Fruit fly (Drosophila melanogaster) whole organism, embryonic: ENCODE results near the gene Ser.
A peak's percentile ranks its signal among the peaks of the same experiment; 100 is the strongest.

Experiments used
- Atf3 ChIP-seq: fragments of 200-800 bp; sonication (Bioruptor generic); optimal IDR thresholded peaks from 3 replicates; lab custom pipeline; 2016; ENCODE audit warnings: missing biosample characterization, missing genetic modification characterization
- CG10209 ChIP-seq: fragments of 200-800 bp; sonication (Bioruptor generic); optimal IDR thresholded peaks from 3 replicates; lab custom pipeline; 2017; ENCODE audit warnings: missing biosample characterization, mild to moderate bottlenecking, missing genetic modification characterization, missing genetic modification reagents
- CG10543 ChIP-seq: fragments of 200-800 bp; sonication (Bioruptor generic); optimal IDR thresholded peaks from 3 replicates; lab custom pipeline; 2017; ENCODE audit warnings: missing biosample characterization, mild to moderate bottlenecking, missing genetic modification characterization, moderate library complexity
- CG11695 ChIP-seq: fragments of 200-800 bp; sonication (Bioruptor generic); IDR thresholded peaks from 3 replicates; pipeline ENCODE4 v1.3.6; 2022; ENCODE audit warnings: missing biosample characterization, missing genetic modification characterization
- CG11723 ChIP-seq: fragments of 200-800 bp; sonication (Bioruptor generic); optimal IDR thresholded peaks from 2 replicates; lab custom pipeline; 2017; ENCODE audit warnings: missing biosample characterization, mild to moderate bottlenecking, missing genetic modification characterization
- CG13287 ChIP-seq: fragments of 200-800 bp; sonication (Bioruptor generic); IDR thresholded peaks from 2 replicates; pipeline ENCODE4 v1.3.6; 2022; ENCODE audit warnings: missing biosample characterization, missing genetic modification characterization; ENCODE audit not compliant: partially characterized antibody
- CG13296 ChIP-seq: fragments of 200-800 bp; sonication (Bioruptor generic); optimal IDR thresholded peaks from 3 replicates; lab custom pipeline; 2018; ENCODE audit warnings: missing biosample characterization, mild to moderate bottlenecking, missing genetic modification characterization
- CG14014 ChIP-seq: fragments of 200-800 bp; sonication (Bioruptor generic); IDR thresholded peaks from 2 replicates; pipeline ENCODE4 v1.3.6; 2022; ENCODE audit warnings: missing biosample characterization, missing genetic modification characterization
- CG15696 ChIP-seq: fragments of 200-800 bp; sonication (Bioruptor generic); optimal IDR thresholded peaks from 2 replicates; lab custom pipeline; 2019; ENCODE audit warnings: missing biosample characterization, mild to moderate bottlenecking, missing genetic modification characterization, moderate library complexity
- CG16815 ChIP-seq: fragments of 200-800 bp; sonication (Bioruptor generic); optimal IDR thresholded peaks from 3 replicates; lab custom pipeline; 2017; ENCODE audit warnings: missing biosample characterization, mild to moderate bottlenecking, missing genetic modification characterization
- CG17568 ChIP-seq: fragments of 200-800 bp; sonication (Bioruptor generic); optimal IDR thresholded peaks from 2 replicates; lab custom pipeline; 2018; ENCODE audit warnings: missing biosample characterization, mild to moderate bottlenecking, missing genetic modification characterization, moderate library complexity
- CG17829 ChIP-seq: fragments of 200-800 bp; optimal IDR thresholded peaks from 2 replicates; lab custom pipeline; 2019; ENCODE audit warnings: missing biosample characterization, mild to moderate bottlenecking, missing genetic modification characterization, moderate library complexity
- CG2116 ChIP-seq: fragments of 200-800 bp; sonication (Bioruptor generic); optimal IDR thresholded peaks from 3 replicates; lab custom pipeline; 2018; ENCODE audit warnings: missing biosample characterization, mild to moderate bottlenecking, missing genetic modification characterization
- CG2712 ChIP-seq: fragments of 200-800 bp; optimal IDR thresholded peaks from 3 replicates; lab custom pipeline; 2019; ENCODE audit warnings: missing biosample characterization, mild to moderate bottlenecking, missing genetic modification characterization, moderate library complexity
- CG31388 ChIP-seq: fragments of 200-800 bp; sonication (Bioruptor generic); optimal IDR thresholded peaks from 2 replicates; lab custom pipeline; 2016; ENCODE audit warnings: missing biosample characterization, missing genetic modification characterization
- CG34224 ChIP-seq: fragments of 200-800 bp; sonication (Bioruptor generic); IDR thresholded peaks from 3 replicates; pipeline ENCODE4 v1.3.6; 2022; ENCODE audit warnings: missing biosample characterization, missing genetic modification characterization; ENCODE audit not compliant: partially characterized antibody
- CG4617 ChIP-seq: fragments of 200-800 bp; sonication (Bioruptor generic); optimal IDR thresholded peaks from 3 replicates; lab custom pipeline; 2016; ENCODE audit warnings: missing biosample characterization, missing genetic modification characterization, borderline replicate concordance
- CG5180 ChIP-seq: fragments of 200-800 bp; sonication (Bioruptor generic); optimal IDR thresholded peaks from 3 replicates; lab custom pipeline; 2017; ENCODE audit warnings: missing biosample characterization, missing genetic modification characterization, mild to moderate bottlenecking, moderate library complexity, missing genetic modification reagents
- CG8478 ChIP-seq: fragments of >200 bp; optimal IDR thresholded peaks from 2 replicates; lab custom pipeline; 2018
- CG8765 ChIP-seq: fragments of 200-800 bp; sonication (Bioruptor generic); IDR thresholded peaks from 2 replicates; pipeline ENCODE4 v1.3.6; 2022; ENCODE audit warnings: missing biosample characterization, missing genetic modification characterization
- CG9609 ChIP-seq: fragments of 200-800 bp; sonication (Bioruptor generic); optimal IDR thresholded peaks from 3 replicates; lab custom pipeline; 2016; ENCODE audit warnings: missing biosample characterization, missing genetic modification characterization
- D19A ChIP-seq: fragments of 200-800 bp; optimal IDR thresholded peaks from 3 replicates; lab custom pipeline; 2019; ENCODE audit warnings: missing biosample characterization, mild to moderate bottlenecking, missing genetic modification characterization, moderate library complexity
- Deaf1 ChIP-seq: fragments of 200-800 bp; optimal IDR thresholded peaks from 3 replicates; lab custom pipeline; 2019; ENCODE audit warnings: missing biosample characterization, mild to moderate bottlenecking, missing genetic modification characterization, moderate library complexity
- E2f2 ChIP-seq: fragments of 200-800 bp; sonication (Bioruptor generic); IDR thresholded peaks from 2 replicates; pipeline ENCODE4 v1.3.6; 2022; ENCODE audit warnings: missing biosample characterization, missing genetic modification characterization
- GATAe ChIP-seq: fragments of 200-800 bp; sonication (Bioruptor generic); conservative IDR thresholded peaks from 2 replicates; pipeline ENCODE4 v1.3.6; 2022; ENCODE audit warnings: missing biosample characterization, missing genetic modification characterization
- Gug ChIP-seq: fragments of 200-800 bp; sonication (Bioruptor generic); IDR thresholded peaks from 4 replicates; pipeline ENCODE4 v1.3.6; 2022; ENCODE audit warnings: missing biosample characterization, missing genetic modification characterization
- HLH3B ChIP-seq: fragments of 200-800 bp; sonication (Bioruptor generic); IDR thresholded peaks from 2 replicates; pipeline ENCODE4 v1.3.6; 2022; ENCODE audit warnings: missing biosample characterization, missing genetic modification characterization
- Lhr ChIP-seq: fragments of 200-800 bp; sonication (Bioruptor generic); optimal IDR thresholded peaks from 3 replicates; lab custom pipeline; 2017; ENCODE audit warnings: mild to moderate bottlenecking, missing biosample characterization, missing genetic modification reagents, missing genetic modification characterization
- MESR4 ChIP-seq: fragments of 200-800 bp; sonication (Bioruptor generic); optimal IDR thresholded peaks from 2 replicates; lab custom pipeline; 2018; ENCODE audit warnings: missing biosample characterization, mild to moderate bottlenecking, missing genetic modification characterization, moderate library complexity
- Mad ChIP-seq: fragments of 200-800 bp; sonication (Bioruptor generic); optimal IDR thresholded peaks from 2 replicates; lab custom pipeline; 2016; ENCODE audit warnings: missing biosample characterization, missing genetic modification characterization
- Rx ChIP-seq: fragments of 200-800 bp; sonication (Bioruptor generic); IDR thresholded peaks from 2 replicates; pipeline ENCODE4 v1.3.6; 2022; ENCODE audit warnings: missing biosample characterization, missing genetic modification characterization
- Sox102F ChIP-seq: fragments of 200-800 bp; sonication (Bioruptor generic); optimal IDR thresholded peaks from 2 replicates; lab custom pipeline; 2018; ENCODE audit warnings: missing biosample characterization, mild to moderate bottlenecking, missing genetic modification characterization, moderate library complexity
- Sry-δ ChIP-seq: fragments of 200-800 bp; sonication (Bioruptor generic); optimal IDR thresholded peaks from 2 replicates; lab custom pipeline; 2016; ENCODE audit warnings: missing biosample characterization, missing genetic modification characterization
- ara ChIP-seq: fragments of 200-800 bp; sonication (Bioruptor generic); IDR thresholded peaks from 2 replicates; pipeline ENCODE4 v1.3.6; 2022; ENCODE audit warnings: missing biosample characterization, missing genetic modification characterization
- az2 ChIP-seq: fragments of 200-800 bp; sonication (Bioruptor generic); optimal IDR thresholded peaks from 3 replicates; lab custom pipeline; 2016; ENCODE audit warnings: missing biosample characterization, missing genetic modification characterization
- croc ChIP-seq: fragments of 200-800 bp; sonication (Bioruptor generic); conservative IDR thresholded peaks from 3 replicates; pipeline ENCODE4 v1.3.6; 2022; ENCODE audit warnings: missing biosample characterization, missing genetic modification characterization
- danr ChIP-seq: fragments of 200-800 bp; sonication (Bioruptor generic); IDR thresholded peaks from 2 replicates; pipeline ENCODE4 v1.3.6; 2022; ENCODE audit warnings: missing biosample characterization, missing genetic modification characterization
- dysf ChIP-seq: fragments of 200-800 bp; sonication (Bioruptor generic); IDR thresholded peaks from 3 replicates; pipeline ENCODE4 v1.3.6; 2022; ENCODE audit warnings: missing biosample characterization, missing genetic modification characterization
- eyg ChIP-seq: fragments of 200-800 bp; sonication (Bioruptor generic); optimal IDR thresholded peaks from 3 replicates; lab custom pipeline; 2016; ENCODE audit warnings: missing biosample characterization, missing genetic modification characterization
- fd3F ChIP-seq: fragments of 200-800 bp; sonication (Bioruptor generic); optimal IDR thresholded peaks from 2 replicates; lab custom pipeline; 2018; ENCODE audit warnings: missing biosample characterization, mild to moderate bottlenecking, missing genetic modification characterization, moderate library complexity
- fru ChIP-seq: fragments of >200 bp; optimal IDR thresholded peaks from 2 replicates; lab custom pipeline; 2017
- ken ChIP-seq: fragments of 200-800 bp; sonication (Bioruptor generic); IDR thresholded peaks from 3 replicates; pipeline ENCODE4 v1.3.6; 2022; ENCODE audit warnings: missing biosample characterization, missing genetic modification characterization
- lab ChIP-seq: fragments of 200-800 bp; sonication (Bioruptor generic); optimal IDR thresholded peaks from 3 replicates; lab custom pipeline; 2017; ENCODE audit warnings: missing biosample characterization, missing genetic modification characterization, mild to moderate bottlenecking, moderate library complexity, missing genetic modification reagents
- lbe ChIP-seq: fragments of 200-800 bp; sonication (Bioruptor generic); optimal IDR thresholded peaks from 2 replicates; lab custom pipeline; 2016; ENCODE audit warnings: missing biosample characterization, mild to moderate bottlenecking, missing genetic modification characterization
- nmo ChIP-seq: fragments of 200-800 bp; sonication (Bioruptor generic); optimal IDR thresholded peaks from 2 replicates; lab custom pipeline; 2018; ENCODE audit warnings: missing biosample characterization, mild to moderate bottlenecking, missing genetic modification characterization, moderate library complexity
- ro ChIP-seq: fragments of 200-800 bp; sonication (Bioruptor generic); IDR thresholded peaks from 2 replicates; pipeline ENCODE4 v1.3.6; 2022; ENCODE audit warnings: missing biosample characterization, missing genetic modification characterization
- row ChIP-seq: fragments of 200-800 bp; sonication (Bioruptor generic); IDR thresholded peaks from 3 replicates; pipeline ENCODE4 v1.3.6; 2022; ENCODE audit warnings: missing biosample characterization, missing genetic modification characterization
- sd ChIP-seq: fragments of 200-800 bp; sonication (Bioruptor generic); optimal IDR thresholded peaks from 3 replicates; lab custom pipeline; 2018; ENCODE audit warnings: missing biosample characterization, mild to moderate bottlenecking, missing genetic modification characterization, moderate library complexity
- slou ChIP-seq: fragments of 200-800 bp; sonication (Bioruptor generic); optimal IDR thresholded peaks from 3 replicates; lab custom pipeline; 2016; ENCODE audit warnings: missing biosample characterization, missing genetic modification characterization
- trh ChIP-seq: fragments of 200-800 bp; sonication (Bioruptor generic); optimal IDR thresholded peaks from 2 replicates; lab custom pipeline; 2016; ENCODE audit warnings: missing biosample characterization, missing genetic modification characterization
- tx ChIP-seq: fragments of 200-800 bp; sonication (Bioruptor generic); optimal IDR thresholded peaks from 2 replicates; lab custom pipeline; 2016; ENCODE audit warnings: missing biosample characterization, missing genetic modification characterization
- wdn ChIP-seq: fragments of 200-800 bp; sonication (Bioruptor generic); IDR thresholded peaks from 2 replicates; pipeline ENCODE4 v1.3.6; 2022; ENCODE audit warnings: missing biosample characterization, missing genetic modification characterization
- wek ChIP-seq: fragments of 200-800 bp; sonication (Bioruptor generic); optimal IDR thresholded peaks from 3 replicates; lab custom pipeline; 2018; ENCODE audit warnings: missing biosample characterization, mild to moderate bottlenecking, missing genetic modification characterization, moderate library complexity

Ser gene

dm6 chr3R:27137914-27138323, 56.1 kb downstream of the Ser start (continued):
- TF ChIP-seq slou (GFP tag; lab: Kevin White, UChicago) (no peak), CG4617 (GFP tag; lab: Kevin White, UChicago) (no peak), CG17568 (GFP tag; lab: Kevin White, UChicago) (no peak), wek (peak; percentile 53), CG2712 (peak; percentile 19), CG14014 (GFP tag; lab: Robert Waterston, UW) (no peak), CG5180 (GFP tag; lab: Kevin White, UChicago) (peak; percentile 80), az2 (no peak), CG2116 (GFP tag; lab: Kevin White, UChicago) (peak; percentile 2), Sry-δ (GFP tag; lab: Kevin White, UChicago) (no peak), MESR4 (GFP tag; lab: Kevin White, UChicago) (no peak), CG9609 (GFP tag; lab: Kevin White, UChicago) (no peak), dysf (no peak), CG11723 (GFP tag; lab: Kevin White, UChicago) (peak; percentile 67), Gug (no peak), CG8478 (lab: Kevin White, UChicago) (no peak), CG11695 (GFP tag; lab: Robert Waterston, UW) (no peak), sd (tag; lab: Kevin White, UChicago) (no peak), lab (peak; percentile 33), row (GFP tag; lab: Robert Waterston, UW) (no peak), lbe (GFP tag; lab: Kevin White, UChicago) (no peak), CG15696 (no peak), danr (GFP tag; lab: Robert Waterston, UW) (no peak), Lhr (peak; percentile 23), CG16815 (GFP tag; lab: Kevin White, UChicago) (no peak), CG10543 (GFP tag; lab: Kevin White, UChicago) (no peak), eyg (GFP tag; lab: Kevin White, UChicago) (peak; percentile 17), trh (peak; percentile 24), tx (GFP tag; lab: Kevin White, UChicago) (no peak), nmo (GFP tag; lab: Kevin White, UChicago) (no peak), CG34224 (no peak), E2f2 (GFP tag; lab: Robert Waterston, UW) (no peak), fd3F (GFP tag; lab: Kevin White, UChicago) (no peak), ken (no peak), fru (lab: Kevin White, UChicago) (no peak), Deaf1 (no peak), Sox102F (peak; percentile 45), Atf3 (GFP tag; lab: Kevin White, UChicago) (no peak), ro (GFP tag; lab: Robert Waterston, UW) (no peak), croc (GFP tag; lab: Robert Waterston, UW) (no peak), CG13296 (no peak), CG8765 (GFP tag; lab: Robert Waterston, UW) (no peak), Mad (no peak), CG10209 (GFP tag; lab: Kevin White, UChicago) (peak; percentile 11), HLH3B (GFP tag; lab: Robert Waterston, UW) (no peak; the same call in 1 of the 2 replicates), D19A (tag; lab: Kevin White, UChicago) (peak; percentile 42), GATAe (GFP tag; lab: Robert Waterston, UW) (no peak), Rx (GFP tag; lab: Robert Waterston, UW) (no peak), wdn (no peak), CG31388 (GFP tag; lab: Kevin White, UChicago) (no peak), CG17829 (tag; lab: Kevin White, UChicago) (no peak), ara (GFP tag; lab: Robert Waterston, UW) (peak; percentile 54; the same call in 1 of the 2 replicates), CG13287 (GFP tag; lab: Robert Waterston, UW) (no peak)
